Worm (Caenorhabditis elegans) whole organism, early embryonic: Measurements from ENCODE around the gene rnf-5.

ENCODE experiments used
- B0310.2 ChIP-seq: sonication (generic microtip); optimal IDR thresholded peaks from 2 replicates; lab custom pipeline; 2016; ENCODE audit warnings: mild to moderate bottlenecking, missing genetic modification characterization, missing compliant biosample characterization
- F13C5.2 ChIP-seq: sonication (generic microtip); optimal IDR thresholded peaks from 2 replicates; lab custom pipeline; 2017; ENCODE audit warnings: mild to moderate bottlenecking, missing genetic modification characterization, inconsistent platforms, missing compliant biosample characterization
- aly-1 ChIP-seq: sonication (generic microtip); optimal IDR thresholded peaks from 2 replicates; lab custom pipeline; 2016; ENCODE audit warnings: missing genetic modification characterization, missing compliant biosample characterization
- ama-1 ChIP-seq: fragments of 150-350 bp; optimal IDR thresholded peaks from 2 replicates; lab custom pipeline; 2014
- ceh-13 ChIP-seq: fragments of 200-800 bp; sonication (Bioruptor generic); optimal IDR thresholded peaks from 2 replicates; lab custom pipeline; 2018; ENCODE audit warnings: mild to moderate bottlenecking, missing genetic modification characterization, missing compliant biosample characterization
- ceh-36 ChIP-seq: sonication (generic microtip); optimal IDR thresholded peaks from 2 replicates; lab custom pipeline; 2016; ENCODE audit warnings: missing genetic modification characterization, inconsistent platforms, missing compliant biosample characterization
- ets-7 ChIP-seq: sonication (generic microtip); optimal IDR thresholded peaks from 2 replicates; lab custom pipeline; 2016; ENCODE audit warnings: missing genotype, missing genetic modification characterization, missing compliant biosample characterization
- flt-1 ChIP-seq: fragments of 200-800 bp; sonication (Bioruptor generic); IDR thresholded peaks from 2 replicates; pipeline ENCODE4 v1.3.6; 2022; ENCODE audit warnings: missing genetic modification characterization, missing compliant biosample characterization
- hmbx-1 ChIP-seq: sonication (generic microtip); optimal IDR thresholded peaks from 2 replicates; lab custom pipeline; 2016; ENCODE audit warnings: mild to moderate bottlenecking, missing genetic modification characterization, missing compliant biosample characterization
- hmg-4 ChIP-seq: fragments of 200-800 bp; sonication (Bioruptor generic); optimal IDR thresholded peaks from 2 replicates; lab custom pipeline; 2018; ENCODE audit warnings: mild to moderate bottlenecking, missing genetic modification characterization, missing compliant biosample characterization
- hnd-1 ChIP-seq: sonication (generic microtip); optimal IDR thresholded peaks from 2 replicates; lab custom pipeline; 2016; ENCODE audit warnings: missing genetic modification characterization, missing compliant biosample characterization
- pes-1 ChIP-seq: fragments of 200-800 bp; sonication (Bioruptor generic); IDR thresholded peaks from 2 replicates; pipeline ENCODE4 v1.3.6; 2022; ENCODE audit warnings: missing genetic modification reagents, missing genetic modification characterization, missing compliant biosample characterization
- scrt-1 ChIP-seq: fragments of 200-800 bp; sonication (Bioruptor generic); IDR thresholded peaks from 2 replicates; pipeline ENCODE4 v1.3.6; 2022; ENCODE audit warnings: missing genetic modification characterization, missing compliant biosample characterization
- sea-1 ChIP-seq: fragments of 200-800 bp; sonication (Bioruptor generic); conservative IDR thresholded peaks from 2 replicates; pipeline ENCODE4 v1.3.6; 2022; ENCODE audit warnings: missing genetic modification characterization, missing compliant biosample characterization
- tbx-11 ChIP-seq: fragments of 200-800 bp; sonication (Bioruptor generic); IDR thresholded peaks from 2 replicates; pipeline ENCODE4 v1.3.6; 2022; ENCODE audit warnings: missing genetic modification characterization, missing compliant biosample characterization
- tbx-37 ChIP-seq: fragments of 200-800 bp; sonication (Bioruptor generic); conservative IDR thresholded peaks from 2 replicates; pipeline ENCODE4 v1.3.6; 2022; ENCODE audit warnings: missing genetic modification reagents, missing genetic modification characterization, missing compliant biosample characterization
- tra-4 ChIP-seq: sonication (generic microtip); optimal IDR thresholded peaks from 2 replicates; lab custom pipeline; 2017; ENCODE audit warnings: missing genetic modification characterization, missing compliant biosample characterization

rnf-5 gene

ce11 chrIII:4166745-4167144, at the start of gene rnf-5:
Gene rnf-5 (minus strand): TSS chrIII:4166845.
- TF ChIP-seq ceh-13 (GFP tag; lab: Kevin White, UChicago) (no peak), tbx-37 (GFP tag; lab: Robert Waterston, UW) (no peak), tbx-11 (GFP tag; lab: Robert Waterston, UW) (no peak), ama-1 (lab: Kevin White, UChicago) (no peak), hnd-1 (tag; lab: Kevin White, UChicago) (no peak), ceh-36 (no peak), pes-1 (GFP tag; lab: Robert Waterston, UW) (no peak), tra-4 (no peak), hmbx-1 (tag; lab: Kevin White, UChicago) (no peak), hmg-4 (GFP tag; lab: Kevin White, UChicago) (no peak), B0310.2 (tag; lab: Kevin White, UChicago) (no peak), F13C5.2 (no peak)

ce11 chrIII:4210661-4211060, 44.0 kb upstream of the rnf-5 start:
- TF ChIP-seq aly-1 (tag; lab: Kevin White, UChicago) (no peak), ama-1 (lab: Kevin White, UChicago) (no peak), tbx-37 (GFP tag; lab: Robert Waterston, UW) (no peak), tbx-11 (GFP tag; lab: Robert Waterston, UW) (no peak), flt-1 (no peak), tra-4 (no peak), pes-1 (GFP tag; lab: Robert Waterston, UW) (no peak), hnd-1 (tag; lab: Kevin White, UChicago) (no peak), scrt-1 (no peak), hmbx-1 (tag; lab: Kevin White, UChicago) (no peak), ets-7 (tag; lab: Kevin White, UChicago) (no peak), B0310.2 (tag; lab: Kevin White, UChicago) (no peak)

ce11 chrIII:4209188-4209587, 42.5 kb upstream of the rnf-5 start, which contains the start of gene phlp-2:
Gene phlp-2 (plus strand): TSS chrIII:4209488.
- no peak for TF ChIP-seq ama-1 (lab: Kevin White, UChicago)
- TF ChIP-seq ets-7 (tag; lab: Kevin White, UChicago): no peak
- no peak for TF ChIP-seq tbx-37 (GFP tag; lab: Robert Waterston, UW)
- TF ChIP-seq B0310.2 (tag; lab: Kevin White, UChicago): no peak
- TF ChIP-seq tbx-11 (GFP tag; lab: Robert Waterston, UW): no peak
- no peak for TF ChIP-seq ceh-36

ce11 chrIII:4208210-4208609, 41.6 kb upstream of the rnf-5 start:
- TF ChIP-seq tra-4: no peak
- TF ChIP-seq F13C5.2: no peak
- no peak for TF ChIP-seq aly-1 (tag; lab: Kevin White, UChicago)
- TF ChIP-seq hmbx-1 (tag; lab: Kevin White, UChicago): no peak
- no peak for TF ChIP-seq ets-7 (tag; lab: Kevin White, UChicago)
- TF ChIP-seq flt-1: no peak

- no peak for TF ChIP-seq tbx-11 (GFP tag; lab: Robert Waterston, UW)
- TF ChIP-seq ceh-13 (GFP tag; lab: Kevin White, UChicago): no peak
- TF ChIP-seq hmbx-1 (tag; lab: Kevin White, UChicago): no peak
- no peak for TF ChIP-seq tbx-37 (GFP tag; lab: Robert Waterston, UW)
- no peak for TF ChIP-seq tra-4
- no peak for TF ChIP-seq pes-1 (GFP tag; lab: Robert Waterston, UW)
- no peak for TF ChIP-seq aly-1 (tag; lab: Kevin White, UChicago)
- no peak for TF ChIP-seq B0310.2 (tag; lab: Kevin White, UChicago)
Observed at ce11 chrIII:4205751-4206327, 39.2 kb upstream of the rnf-5 start, which contains the start of gene R74.8. Gene R74.8 (plus strand): TSS chrIII:4206277.

DNA sequence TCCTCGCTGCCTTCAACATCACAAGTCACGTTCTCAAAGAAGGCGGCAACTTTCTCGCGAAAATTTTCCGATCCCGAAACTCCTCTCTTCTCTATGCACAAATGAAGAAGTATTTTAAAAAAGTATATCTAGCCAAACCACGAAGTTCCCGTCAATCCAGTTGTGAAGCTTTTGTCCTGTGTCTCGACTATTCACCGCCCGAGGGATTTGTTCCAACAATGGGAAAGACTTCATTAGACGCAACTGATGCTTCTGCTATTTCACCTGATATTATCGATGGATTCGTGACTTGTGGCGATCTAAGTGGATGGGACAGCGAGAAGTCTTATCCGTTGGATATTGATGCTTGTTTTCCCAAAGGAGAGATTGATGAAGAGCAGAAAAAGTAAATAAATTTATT, 38.3 kb upstream of the rnf-5 start:
- TF ChIP-seq tbx-37 (GFP tag; lab: Robert Waterston, UW) (no peak), ceh-36 (no peak), B0310.2 (tag; lab: Kevin White, UChicago) (no peak), hnd-1 (tag; lab: Kevin White, UChicago) (no peak), aly-1 (tag; lab: Kevin White, UChicago) (no peak), tra-4 (no peak), flt-1 (no peak), ama-1 (lab: Kevin White, UChicago) (no peak), pes-1 (GFP tag; lab: Robert Waterston, UW) (no peak), scrt-1 (no peak), tbx-11 (GFP tag; lab: Robert Waterston, UW) (no peak), hmg-4 (GFP tag; lab: Kevin White, UChicago) (no peak), ets-7 (tag; lab: Kevin White, UChicago) (no peak), ceh-13 (GFP tag; lab: Kevin White, UChicago) (no peak), sea-1 (GFP tag; lab: Robert Waterston, UW) (no peak), hmbx-1 (tag; lab: Kevin White, UChicago) (no peak), F13C5.2 (no peak)

DNA sequence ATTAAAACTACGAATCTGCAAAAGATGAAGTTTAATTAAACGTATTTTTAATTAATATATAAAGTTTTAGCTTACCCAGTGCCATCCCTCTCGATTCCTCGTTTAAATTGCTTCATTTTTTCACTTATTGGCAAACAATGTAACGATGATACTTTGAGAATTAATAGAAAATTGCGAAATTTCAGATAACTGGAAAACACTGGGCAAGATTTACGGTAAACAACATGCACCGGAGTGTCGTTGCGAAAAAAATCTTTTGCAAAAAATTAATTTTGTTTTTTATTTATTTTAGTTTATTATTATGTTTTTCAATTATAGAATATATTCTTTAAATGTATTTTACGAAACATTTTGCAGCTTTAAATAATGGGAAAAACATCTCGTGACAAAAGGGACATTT, 37.4 kb upstream of the rnf-5 start, which contains the start of the genes pelo-1 and R74.7:
Gene pelo-1 (minus strand): TSS at position 151 of the 400 bp plus-strand sequence.
Gene R74.7 (plus strand): TSS at position 358 of the 400 bp plus-strand sequence.
- no peak for TF ChIP-seq pes-1 (GFP tag; lab: Robert Waterston, UW)
- no peak for TF ChIP-seq ceh-13 (GFP tag; lab: Kevin White, UChicago)
- TF ChIP-seq hnd-1 (tag; lab: Kevin White, UChicago): no peak
- TF ChIP-seq aly-1 (tag; lab: Kevin White, UChicago): no peak

DNA sequence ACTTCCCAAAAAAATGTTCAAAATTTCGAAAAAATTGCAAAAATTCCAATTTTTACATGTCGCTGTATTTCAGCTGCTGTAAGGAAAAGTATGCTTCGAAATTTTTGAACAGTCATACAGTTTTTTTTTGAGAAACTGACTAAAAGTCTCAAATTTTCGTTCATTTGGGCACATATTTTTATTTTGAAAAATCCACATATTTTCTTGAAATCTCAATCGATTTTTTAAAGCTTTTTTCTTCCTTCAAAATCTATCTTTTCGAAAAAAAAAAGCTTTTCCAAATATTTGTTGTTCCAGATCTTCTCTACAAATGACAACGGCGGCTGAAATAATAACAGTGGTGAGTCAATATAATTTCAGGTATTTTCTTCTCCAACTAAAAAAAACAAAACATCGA, 30.3 kb upstream of the rnf-5 start, which contains the start of gene asd-1:
Gene asd-1 (plus strand): TSS at position 298 of the 397 bp plus-strand sequence.
- TF ChIP-seq ama-1 (lab: Kevin White, UChicago) (no peak), pes-1 (GFP tag; lab: Robert Waterston, UW) (no peak), tbx-11 (GFP tag; lab: Robert Waterston, UW) (no peak), flt-1 (no peak), hmbx-1 (tag; lab: Kevin White, UChicago) (no peak), ets-7 (tag; lab: Kevin White, UChicago) (no peak), tra-4 (no peak), B0310.2 (tag; lab: Kevin White, UChicago) (no peak), sea-1 (GFP tag; lab: Robert Waterston, UW) (no peak), F13C5.2 (no peak), hnd-1 (tag; lab: Kevin White, UChicago) (no peak), scrt-1 (no peak), hmg-4 (GFP tag; lab: Kevin White, UChicago) (no peak), aly-1 (tag; lab: Kevin White, UChicago) (no peak), ceh-13 (GFP tag; lab: Kevin White, UChicago) (no peak), tbx-37 (GFP tag; lab: Robert Waterston, UW) (no peak)
